Fruit fly (Drosophila melanogaster) whole organism, embryonic: ENCODE data around the gene lark.

Experiments used
- Atf6 ChIP-seq: fragments of 200-800 bp; sonication (Bioruptor generic); IDR thresholded peaks from 2 replicates; pipeline ENCODE4 v1.3.6; 2022; ENCODE audit warnings: missing biosample characterization, missing genetic modification characterization
- Awh ChIP-seq: fragments of 200-800 bp; sonication (Bioruptor generic); IDR thresholded peaks from 2 replicates; pipeline ENCODE4, ENCODE4 v1.3.6; 2022; ENCODE audit warnings: missing biosample characterization, missing genetic modification characterization
- CG10431 ChIP-seq: fragments of 200-800 bp; sonication (Bioruptor generic); optimal IDR thresholded peaks from 3 replicates; lab custom pipeline; 2018; ENCODE audit warnings: missing biosample characterization, mild to moderate bottlenecking, missing genetic modification characterization
- CG12659 ChIP-seq: fragments of 200-800 bp; sonication (Bioruptor generic); optimal IDR thresholded peaks from 3 replicates; lab custom pipeline; 2017; ENCODE audit warnings: mild to moderate bottlenecking, missing biosample characterization, missing genetic modification reagents, missing genetic modification characterization
- CG13287 ChIP-seq: fragments of 200-800 bp; sonication (Bioruptor generic); IDR thresholded peaks from 2 replicates; pipeline ENCODE4 v1.3.6; 2022; ENCODE audit warnings: missing biosample characterization, missing genetic modification characterization; ENCODE audit not compliant: partially characterized antibody
- CG13296 ChIP-seq: fragments of 200-800 bp; sonication (Bioruptor generic); optimal IDR thresholded peaks from 3 replicates; lab custom pipeline; 2018; ENCODE audit warnings: missing biosample characterization, mild to moderate bottlenecking, missing genetic modification characterization
- CG13424 ChIP-seq: fragments of 200-800 bp; sonication (Bioruptor generic); optimal IDR thresholded peaks from 2 replicates; lab custom pipeline; 2019; ENCODE audit warnings: missing biosample characterization, mild to moderate bottlenecking, missing genetic modification characterization, moderate library complexity
- CG1603 ChIP-seq: fragments of 200-800 bp; sonication (Bioruptor generic); optimal IDR thresholded peaks from 2 replicates; lab custom pipeline; 2019; ENCODE audit warnings: missing biosample characterization, mild to moderate bottlenecking, missing genetic modification characterization, moderate library complexity
- CG17612 ChIP-seq: fragments of 200-800 bp; sonication (Bioruptor generic); IDR thresholded peaks from 2 replicates; pipeline ENCODE4 v1.3.6; 2022; ENCODE audit warnings: missing biosample characterization, missing genetic modification characterization
- CG18476 ChIP-seq: fragments of 200-800 bp; sonication (Bioruptor generic); optimal IDR thresholded peaks from 2 replicates; lab custom pipeline; 2016; ENCODE audit warnings: missing biosample characterization, mild to moderate bottlenecking, missing genetic modification characterization
- CG2129 ChIP-seq: fragments of 200-800 bp; sonication (Bioruptor generic); IDR thresholded peaks from 2 replicates; pipeline ENCODE4 v1.3.6; 2022; ENCODE audit warnings: missing biosample characterization, missing genetic modification characterization; ENCODE audit not compliant: partially characterized antibody
- CG2202 ChIP-seq: fragments of 200-800 bp; sonication (Bioruptor generic); optimal IDR thresholded peaks from 2 replicates; lab custom pipeline; 2018; ENCODE audit warnings: missing biosample characterization, mild to moderate bottlenecking, missing genetic modification characterization
- CG4730 ChIP-seq: fragments of 200-800 bp; sonication (Bioruptor generic); IDR thresholded peaks from 2 replicates; pipeline ENCODE4 v1.3.6; 2022; ENCODE audit warnings: missing biosample characterization, missing genetic modification characterization
- CG6854 ChIP-seq: fragments of 200-800 bp; sonication (Bioruptor generic); optimal IDR thresholded peaks from 3 replicates; lab custom pipeline; 2017; ENCODE audit warnings: missing biosample characterization, mild to moderate bottlenecking, missing genetic modification characterization
- CG7745 ChIP-seq: fragments of 200-800 bp; sonication (Bioruptor generic); optimal IDR thresholded peaks from 2 replicates; lab custom pipeline; 2018; ENCODE audit warnings: missing biosample characterization, mild to moderate bottlenecking, missing genetic modification characterization, moderate library complexity
- CG7963 ChIP-seq: fragments of 200-800 bp; sonication (Bioruptor generic); IDR thresholded peaks from 3 replicates; pipeline ENCODE4 v1.3.6; 2022; ENCODE audit warnings: missing biosample characterization, missing genetic modification characterization; ENCODE audit not compliant: partially characterized antibody
- CG7987 ChIP-seq: fragments of 200-800 bp; sonication (Bioruptor generic); optimal IDR thresholded peaks from 2 replicates; lab custom pipeline; 2018; ENCODE audit warnings: missing biosample characterization, mild to moderate bottlenecking, missing genetic modification characterization, moderate library complexity
- CG9876 ChIP-seq: fragments of 200-800 bp; sonication (Bioruptor generic); optimal IDR thresholded peaks from 2 replicates; lab custom pipeline; 2016; ENCODE audit warnings: missing biosample characterization, missing genetic modification characterization
- Dad ChIP-seq: fragments of 200-800 bp; sonication (Bioruptor generic); optimal IDR thresholded peaks from 3 replicates; lab custom pipeline; 2016; ENCODE audit warnings: missing biosample characterization, missing genetic modification characterization
- Fer1 ChIP-seq: fragments of 200-800 bp; sonication (Bioruptor generic); optimal IDR thresholded peaks from 2 replicates; lab custom pipeline; 2017; ENCODE audit warnings: missing biosample characterization, mild to moderate bottlenecking, missing genetic modification characterization
- Fer2 ChIP-seq: fragments of 200-800 bp; sonication (Bioruptor generic); optimal IDR thresholded peaks from 2 replicates; lab custom pipeline; 2018; ENCODE audit warnings: missing biosample characterization, mild to moderate bottlenecking, missing genetic modification characterization, moderate library complexity
- Hand ChIP-seq: fragments of 200-800 bp; sonication (Bioruptor generic); optimal IDR thresholded peaks from 2 replicates; lab custom pipeline; 2017; ENCODE audit warnings: mild to moderate bottlenecking, missing biosample characterization, missing genetic modification reagents, missing genetic modification characterization
- HmgD ChIP-seq: fragments of 200-800 bp; sonication (Bioruptor generic); optimal IDR thresholded peaks from 3 replicates; lab custom pipeline; 2016; ENCODE audit warnings: missing biosample characterization, missing genetic modification characterization
- Hr3 ChIP-seq: fragments of 200-800 bp; sonication (Bioruptor generic); optimal IDR thresholded peaks from 3 replicates; lab custom pipeline; 2016; ENCODE audit warnings: missing biosample characterization, missing genetic modification characterization
- Hr78 ChIP-seq, 2 experiments: fragments of 200-800 bp in 1 of 2; fragments of >200 bp in 1 of 2; sonication (Bioruptor generic) in 1 of 2; optimal IDR thresholded peaks; 2 replicates each; lab custom pipeline; 2017 to 2019; ENCODE audit warnings: missing biosample characterization in 2 of 2, missing genetic modification characterization in 2 of 2, mild to moderate bottlenecking in 1 of 2, moderate library complexity in 1 of 2
- Mrtf ChIP-seq: fragments of 200-800 bp; sonication (Bioruptor generic); IDR thresholded peaks from 3 replicates; pipeline ENCODE4 v1.3.6; 2022; ENCODE audit warnings: missing biosample characterization, missing genetic modification characterization
- Nf-YA ChIP-seq: fragments of 200-800 bp; sonication (Bioruptor generic); IDR thresholded peaks from 2 replicates; pipeline ENCODE4 v1.3.6; 2022; ENCODE audit warnings: missing biosample characterization, missing genetic modification characterization
- Ptx1 ChIP-seq: fragments of 200-800 bp; sonication (Bioruptor generic); IDR thresholded peaks from 2 replicates; pipeline ENCODE4 v1.3.6; 2022; ENCODE audit warnings: missing biosample characterization, missing genetic modification characterization
- Side ChIP-seq: fragments of 200-800 bp; sonication (Bioruptor generic); optimal IDR thresholded peaks from 2 replicates; lab custom pipeline; 2016; ENCODE audit warnings: missing biosample characterization, missing genetic modification characterization
- ab ChIP-seq: fragments of 200-800 bp; sonication (Bioruptor generic); optimal IDR thresholded peaks from 2 replicates; lab custom pipeline; 2016; ENCODE audit warnings: missing biosample characterization, missing genetic modification characterization
- cato ChIP-seq: fragments of 200-800 bp; sonication (Bioruptor generic); optimal IDR thresholded peaks from 2 replicates; lab custom pipeline; 2016; ENCODE audit warnings: missing biosample characterization, missing genetic modification characterization, borderline replicate concordance
- chm ChIP-seq: fragments of 200-800 bp; sonication (Bioruptor generic); IDR thresholded peaks from 2 replicates; pipeline ENCODE4 v1.3.6; 2022; ENCODE audit warnings: missing biosample characterization, missing genetic modification characterization
- danr ChIP-seq: fragments of 200-800 bp; sonication (Bioruptor generic); IDR thresholded peaks from 2 replicates; pipeline ENCODE4 v1.3.6; 2022; ENCODE audit warnings: missing biosample characterization, missing genetic modification characterization
- dati ChIP-seq: fragments of 200-800 bp; sonication (Bioruptor generic); IDR thresholded peaks from 2 replicates; pipeline ENCODE4 v1.3.6; 2022; ENCODE audit warnings: missing biosample characterization, missing genetic modification characterization
- fd64A ChIP-seq: fragments of 200-800 bp; sonication (Bioruptor generic); optimal IDR thresholded peaks from 3 replicates; lab custom pipeline; 2018; ENCODE audit warnings: missing biosample characterization, mild to moderate bottlenecking, missing genetic modification characterization
- grn ChIP-seq: fragments of 200-800 bp; sonication (Bioruptor generic); optimal IDR thresholded peaks from 3 replicates; lab custom pipeline; 2017; ENCODE audit warnings: missing biosample characterization, missing genetic modification characterization
- h ChIP-seq: fragments of >200 bp; optimal IDR thresholded peaks from 2 replicates; lab custom pipeline; 2017
- ken ChIP-seq: fragments of 200-800 bp; sonication (Bioruptor generic); IDR thresholded peaks from 3 replicates; pipeline ENCODE4 v1.3.6; 2022; ENCODE audit warnings: missing biosample characterization, missing genetic modification characterization
- lola ChIP-seq, 3 experiments: fragments of >200 bp in 2 of 3; fragments of 200-800 bp in 1 of 3; sonication (Bioruptor generic) in 1 of 3; optimal IDR thresholded peaks; 2 replicates each; lab custom pipeline; 2017 to 2019; ENCODE audit warnings: missing biosample characterization in 3 of 3, missing genetic modification characterization in 3 of 3, mild to moderate bottlenecking in 1 of 3, moderate library complexity in 1 of 3
- nerfin-2 ChIP-seq: fragments of 200-800 bp; sonication (Bioruptor generic); IDR thresholded peaks from 2 replicates; pipeline ENCODE4 v1.3.6; 2022; ENCODE audit warnings: missing biosample characterization, missing genetic modification characterization; ENCODE audit not compliant: partially characterized antibody
- oc ChIP-seq: fragments of 200-800 bp; sonication (Bioruptor generic); optimal IDR thresholded peaks from 2 replicates; lab custom pipeline; 2018; ENCODE audit warnings: missing biosample characterization, mild to moderate bottlenecking, missing genetic modification characterization, moderate library complexity
- pan ChIP-seq, 4 experiments: fragments of >200 bp in 3 of 4; fragments of 200-800 bp in 1 of 4; sonication (Bioruptor generic) in 1 of 4; optimal IDR thresholded peaks in 3 of 4; IDR thresholded peaks in 1 of 4; 2 replicates each; pipeline versions ENCODE4 v1.3.6 to Lab custom; 2017 to 2022; ENCODE audit warnings: missing biosample characterization in 2 of 4, missing genetic modification characterization in 2 of 4, mixed read lengths in 1 of 4
- pb ChIP-seq: fragments of 200-800 bp; sonication (Bioruptor generic); optimal IDR thresholded peaks from 3 replicates; lab custom pipeline; 2016; ENCODE audit warnings: missing biosample characterization, missing genetic modification characterization
- so ChIP-seq: fragments of 200-800 bp; sonication (Bioruptor generic); IDR thresholded peaks from 3 replicates; pipeline ENCODE4 v1.3.6; 2022; ENCODE audit warnings: missing biosample characterization, missing genetic modification characterization
- usp ChIP-seq: fragments of >200 bp; optimal IDR thresholded peaks from 2 replicates; lab custom pipeline; 2017; ENCODE audit warnings: missing biosample characterization, missing genetic modification characterization
- wor ChIP-seq: fragments of 200-800 bp; sonication (Bioruptor generic); IDR thresholded peaks from 2 replicates; pipeline ENCODE4 v1.3.6; 2022; ENCODE audit warnings: missing biosample characterization, missing genetic modification characterization
- zen ChIP-seq: fragments of 200-800 bp; sonication (Bioruptor generic); optimal IDR thresholded peaks from 3 replicates; lab custom pipeline; 2018; ENCODE audit warnings: missing biosample characterization, mild to moderate bottlenecking, missing genetic modification characterization, moderate library complexity

The lark gene

DNA sequence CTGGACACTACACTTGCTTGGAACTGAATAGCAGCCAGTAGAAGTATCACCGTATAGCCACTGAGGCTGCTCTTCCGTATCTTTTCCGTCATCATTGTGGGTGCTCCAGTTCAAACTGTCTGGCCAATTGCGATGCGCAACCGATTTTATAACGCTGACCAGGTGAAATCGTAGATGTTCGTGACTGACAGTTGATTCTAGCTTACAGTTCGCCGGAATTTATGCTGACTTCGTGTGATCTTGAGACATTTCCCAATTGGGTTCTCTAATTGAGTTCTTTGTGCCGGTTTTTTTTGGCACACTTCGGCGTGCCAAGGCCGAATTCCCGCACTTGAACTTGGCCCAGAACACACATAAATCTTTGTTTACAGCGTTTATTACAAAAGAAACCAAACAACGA is 7.9 kb downstream of the lark start, which contains the start of gene CG14834:
Gene CG14834 (minus strand): TSS at position 173 of the 400 bp plus-strand sequence.
- TF ChIP-seq CG10431 (no peak), CG2129 (GFP tag; lab: Robert Waterston, UW) (no peak), danr (GFP tag; lab: Robert Waterston, UW) (no peak), so (GFP tag; lab: Robert Waterston, UW) (no peak), Atf6 (no peak), CG13287 (GFP tag; lab: Robert Waterston, UW) (no peak), CG18476 (GFP tag; lab: Kevin White, UChicago) (no peak), Side (GFP tag; lab: Kevin White, UChicago) (no peak), CG4730 (GFP tag; lab: Robert Waterston, UW) (no peak), Hand (GFP tag; lab: Kevin White, UChicago) (no peak), Awh (GFP tag; lab: Robert Waterston, UW) (no peak)

DNA sequence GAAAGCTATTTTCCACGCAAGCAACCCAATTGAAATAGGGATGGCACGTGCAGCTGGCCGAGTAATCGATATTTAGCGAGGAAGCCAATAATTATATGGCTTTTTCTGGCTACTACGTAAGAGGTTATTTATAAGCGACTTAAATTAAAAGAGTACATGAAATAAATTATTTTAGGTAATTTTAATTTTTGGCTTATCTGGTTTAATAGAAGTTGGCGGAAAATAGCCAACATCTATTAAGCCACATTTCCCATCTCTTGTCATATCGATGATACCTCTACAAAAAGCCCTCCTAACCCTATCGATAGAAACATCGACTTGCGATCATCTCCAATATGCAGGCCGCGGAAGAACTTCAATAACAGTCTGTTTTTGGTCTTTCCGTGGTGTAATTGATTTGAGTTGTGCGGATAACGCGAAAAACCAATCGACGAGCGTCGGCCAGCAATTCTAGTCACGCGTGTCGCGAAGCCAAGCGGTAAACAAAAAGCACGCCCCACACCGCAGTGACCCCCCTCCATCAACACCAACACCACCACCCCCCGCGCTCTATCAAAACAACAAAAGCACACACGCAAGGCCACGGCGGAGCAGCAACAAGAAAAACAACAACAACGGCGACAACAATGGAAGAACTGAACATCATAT is 9.0 kb downstream of the lark start, which contains the start of the genes Srp19 and qm:
Gene Srp19 (minus strand): TSS at position 51 of the 648 bp plus-strand sequence.
Gene qm (plus strand): TSS at position 330 of the 648 bp plus-strand sequence.
- TF ChIP-seq cato (GFP tag; lab: Kevin White, UChicago) = peak; percentile 15
- TF ChIP-seq h (lab: Kevin White, UChicago) = no peak
- TF ChIP-seq CG13424 (tag; lab: Kevin White, UChicago) = peak; percentile 33
- no peak; the same call in 2 of the 3 replicates for TF ChIP-seq CG7963
- TF ChIP-seq Mrtf (GFP tag; lab: Robert Waterston, UW) = no peak
- TF ChIP-seq CG6854 (GFP tag; lab: Kevin White, UChicago) = peak; percentile 59
- peak; percentile 67; the same call in 1 of the 2 replicates for TF ChIP-seq chm (GFP tag; lab: Robert Waterston, UW)
- no peak for TF ChIP-seq ab (GFP tag; lab: Kevin White, UChicago)
- no peak for TF ChIP-seq Nf-YA
- TF ChIP-seq Hr3 = peak; percentile 57
- no peak for TF ChIP-seq grn
- no peak for TF ChIP-seq CG7745 (tag; lab: Kevin White, UChicago)
- no peak for TF ChIP-seq pb (GFP tag; lab: Kevin White, UChicago)
- no peak for TF ChIP-seq CG13296 (GFP tag; lab: Kevin White, UChicago)
- TF ChIP-seq fd64A (GFP tag; lab: Kevin White, UChicago) = peak; percentile 10
- peak; percentile 54; the same call in 1 of the 2 replicates for TF ChIP-seq Ptx1 (GFP tag; lab: Robert Waterston, UW)
- no peak for TF ChIP-seq oc (tag; lab: Kevin White, UChicago)
- TF ChIP-seq lola (GFP tag; optimal IDR thresholded peaks at IDR 0.05; lab: Kevin White, UChicago) = peak in 1 of 3 experiments; percentile 13
- peak; percentile 11; the same call in 1 of the 2 replicates for TF ChIP-seq wor (GFP tag; lab: Robert Waterston, UW)
- peak; percentile 77 for TF ChIP-seq Side (GFP tag; lab: Kevin White, UChicago)
- no peak for TF ChIP-seq pan (optimal IDR thresholded peaks at IDR 0.05; lab: Kevin White, UChicago)
- peak in 1 of 2 experiments; percentile 63 for TF ChIP-seq pan (GFP tag; optimal IDR thresholded peaks at IDR 0.05 in 1 of 2, IDR thresholded peaks at IDR 0.05 in 1 of 2)
- TF ChIP-seq Dad (GFP tag; lab: Kevin White, UChicago) = no peak
- peak; percentile 35 for TF ChIP-seq zen (tag; lab: Kevin White, UChicago)
- no peak for TF ChIP-seq usp (GFP tag; lab: Kevin White, UChicago)
- no peak for TF ChIP-seq CG2202
- no peak for TF ChIP-seq dati
- TF ChIP-seq CG12659 (GFP tag; lab: Kevin White, UChicago) = peak; percentile 63
- peak; percentile 11 for TF ChIP-seq CG1603 (tag; lab: Kevin White, UChicago)
- TF ChIP-seq CG9876 (GFP tag; lab: Kevin White, UChicago) = no peak
- 0 out of 3 replicates have a peak, but pooled peaks have one; percentile 58 for TF ChIP-seq ken (GFP tag; lab: Robert Waterston, UW)
- TF ChIP-seq CG17612 (GFP tag; lab: Robert Waterston, UW) = no peak
- peak; percentile 1 for TF ChIP-seq CG7987 (GFP tag; lab: Kevin White, UChicago)
- peak in 1 of 2 experiments; percentile 96 for TF ChIP-seq Hr78 (GFP tag; optimal IDR thresholded peaks at IDR 0.05; lab: Kevin White, UChicago)
- no peak for TF ChIP-seq HmgD (GFP tag; lab: Kevin White, UChicago)
- TF ChIP-seq nerfin-2 (GFP tag; lab: Robert Waterston, UW) = no peak
- TF ChIP-seq Fer1 (GFP tag; lab: Kevin White, UChicago) = peak; percentile 51
- TF ChIP-seq Fer2 (tag; lab: Kevin White, UChicago) = peak; percentile 34
